Fruit fly (Drosophila melanogaster) whole organism, prepupa: ENCODE measurements around the gene bc10.

Source experiments
- Blimp-1 ChIP-seq: fragments of 200-800 bp; sonication (Bioruptor generic); optimal IDR thresholded peaks from 3 replicates; lab custom pipeline; 2017; ENCODE audit warnings: missing biosample characterization, missing genetic modification characterization, mild to moderate bottlenecking, moderate library complexity, missing genetic modification reagents
- CG10631 ChIP-seq: fragments of 200-800 bp; sonication (Bioruptor generic); optimal IDR thresholded peaks from 2 replicates; lab custom pipeline; 2016; ENCODE audit warnings: missing biosample characterization, missing genetic modification characterization
- CG10669 ChIP-seq: fragments of 200-800 bp; sonication (Bioruptor generic); optimal IDR thresholded peaks from 3 replicates; lab custom pipeline; 2018; ENCODE audit warnings: missing biosample characterization, mild to moderate bottlenecking, missing genetic modification characterization, moderate library complexity
- CG11294 ChIP-seq: fragments of 200-800 bp; sonication (Bioruptor generic); IDR thresholded peaks from 2 replicates; pipeline ENCODE4 v1.3.6; 2022; ENCODE audit warnings: missing biosample characterization, missing genetic modification characterization
- CG11762 ChIP-seq: fragments of 200-800 bp; sonication (Bioruptor generic); optimal IDR thresholded peaks from 3 replicates; lab custom pipeline; 2016; ENCODE audit warnings: missing biosample characterization, missing genetic modification characterization; ENCODE audit not compliant: insufficient read depth
- CG11902 ChIP-seq: fragments of 200-800 bp; sonication (Bioruptor generic); optimal IDR thresholded peaks from 3 replicates; lab custom pipeline; 2016; ENCODE audit warnings: missing biosample characterization, missing genetic modification characterization
- CG15336 ChIP-seq: fragments of 200-800 bp; sonication (Bioruptor generic); IDR thresholded peaks from 2 replicates; pipeline ENCODE4 v1.3.6; 2022; ENCODE audit warnings: missing biosample characterization, missing genetic modification characterization
- CG31627 ChIP-seq: fragments of 200-800 bp; sonication (Bioruptor generic); optimal IDR thresholded peaks from 3 replicates; lab custom pipeline; 2016; ENCODE audit warnings: missing biosample characterization, missing genetic modification characterization
- CG32006 ChIP-seq: fragments of 200-800 bp; sonication (Bioruptor generic); optimal IDR thresholded peaks from 3 replicates; lab custom pipeline; 2017; ENCODE audit warnings: missing biosample characterization, mild to moderate bottlenecking, missing genetic modification characterization
- CG34406 ChIP-seq: fragments of 200-800 bp; sonication (Bioruptor generic); optimal IDR thresholded peaks from 3 replicates; lab custom pipeline; 2016; ENCODE audit warnings: missing biosample characterization, missing genetic modification characterization
- CG4318 ChIP-seq: fragments of 200-800 bp; sonication (Bioruptor generic); optimal IDR thresholded peaks from 3 replicates; lab custom pipeline; 2017; ENCODE audit warnings: missing biosample characterization, mild to moderate bottlenecking, missing genetic modification characterization
- CG6163 ChIP-seq: fragments of 200-800 bp; sonication (Bioruptor generic); IDR thresholded peaks from 3 replicates; pipeline ENCODE4 v1.3.6; 2022; ENCODE audit warnings: missing biosample characterization, missing genetic modification characterization
- CG6792 ChIP-seq: fragments of 200-800 bp; sonication (Bioruptor generic); optimal IDR thresholded peaks from 3 replicates; lab custom pipeline; 2016; ENCODE audit warnings: missing biosample characterization, missing genetic modification characterization
- CG6808 ChIP-seq: fragments of 200-800 bp; sonication (Bioruptor generic); optimal IDR thresholded peaks from 3 replicates; lab custom pipeline; 2017; ENCODE audit warnings: missing biosample characterization, missing genetic modification characterization, mild to moderate bottlenecking, moderate library complexity, missing genetic modification reagents
- CG6854 ChIP-seq: fragments of 200-800 bp; sonication (Bioruptor generic); optimal IDR thresholded peaks from 2 replicates; lab custom pipeline; 2017; ENCODE audit warnings: missing biosample characterization, mild to moderate bottlenecking, missing genetic modification characterization
- CG7368 ChIP-seq: fragments of 200-800 bp; sonication (Bioruptor generic); optimal IDR thresholded peaks from 3 replicates; lab custom pipeline; 2016; ENCODE audit warnings: missing biosample characterization, missing genetic modification characterization
- CG8319 ChIP-seq: fragments of 200-800 bp; sonication (Bioruptor generic); optimal IDR thresholded peaks from 3 replicates; lab custom pipeline; 2016; ENCODE audit warnings: missing biosample characterization, missing genetic modification characterization
- CG8632 ChIP-seq: fragments of 200-800 bp; sonication (Bioruptor generic); optimal IDR thresholded peaks from 3 replicates; lab custom pipeline; 2016; ENCODE audit warnings: missing biosample characterization, missing genetic modification characterization
- CG9139 ChIP-seq: fragments of 200-800 bp; sonication (Bioruptor generic); optimal IDR thresholded peaks from 3 replicates; lab custom pipeline; 2017; ENCODE audit warnings: missing biosample characterization, mild to moderate bottlenecking, missing genetic modification characterization
- Eip75B ChIP-seq: fragments of 200-800 bp; sonication (Bioruptor generic); optimal IDR thresholded peaks from 3 replicates; lab custom pipeline; 2016; ENCODE audit warnings: missing biosample characterization, missing genetic modification characterization
- Eip78C ChIP-seq: fragments of 200-800 bp; sonication (Bioruptor generic); peaks from one replicate; lab custom pipeline; 2016; ENCODE audit warnings: missing biosample characterization, missing genetic modification characterization
- Eip93F ChIP-seq: fragments of 200-800 bp; sonication (Bioruptor generic); optimal IDR thresholded peaks from 2 replicates; lab custom pipeline; 2016; ENCODE audit warnings: missing biosample characterization, mild to moderate bottlenecking, missing genetic modification characterization
- Ets21C ChIP-seq: fragments of 200-800 bp; sonication (Bioruptor generic); optimal IDR thresholded peaks from 3 replicates; lab custom pipeline; 2016; ENCODE audit warnings: missing biosample characterization, missing genetic modification characterization
- Ets96B ChIP-seq: fragments of 200-800 bp; optimal IDR thresholded peaks from 2 replicates; lab custom pipeline; 2019; ENCODE audit warnings: missing biosample characterization, mild to moderate bottlenecking, missing genetic modification characterization, moderate library complexity
- Gug ChIP-seq: fragments of 200-800 bp; sonication (Bioruptor generic); IDR thresholded peaks from 2 replicates; pipeline ENCODE4 v1.3.6; 2022; ENCODE audit warnings: missing biosample characterization, missing genetic modification characterization
- Hr38 ChIP-seq: sonication (Bioruptor generic); optimal IDR thresholded peaks from 2 replicates; lab custom pipeline; 2016; ENCODE audit warnings: missing biosample characterization, missing genetic modification characterization
- Hr4 ChIP-seq: fragments of 200-800 bp; sonication (Bioruptor generic); optimal IDR thresholded peaks from 3 replicates; lab custom pipeline; 2016; ENCODE audit warnings: missing biosample characterization, missing genetic modification characterization
- Lpt ChIP-seq: fragments of 200-800 bp; sonication (Bioruptor generic); optimal IDR thresholded peaks from 3 replicates; lab custom pipeline; 2016; ENCODE audit warnings: missing biosample characterization, missing genetic modification characterization
- Met ChIP-seq: fragments of 200-800 bp; sonication (Bioruptor generic); optimal IDR thresholded peaks from 3 replicates; lab custom pipeline; 2016; ENCODE audit warnings: missing biosample characterization, missing genetic modification characterization
- OdsH ChIP-seq: fragments of 200-800 bp; sonication (Bioruptor generic); optimal IDR thresholded peaks from 3 replicates; lab custom pipeline; 2016; ENCODE audit warnings: missing biosample characterization, missing genetic modification characterization
- Smox ChIP-seq: fragments of 200-800 bp; sonication (Bioruptor generic); optimal IDR thresholded peaks from 3 replicates; lab custom pipeline; 2016; ENCODE audit warnings: missing biosample characterization, missing genetic modification characterization
- Sox102F ChIP-seq: fragments of 200-800 bp; sonication (Bioruptor generic); optimal IDR thresholded peaks from 2 replicates; lab custom pipeline; 2016; ENCODE audit warnings: missing biosample characterization, mild to moderate bottlenecking, missing genetic modification characterization
- Sox15 ChIP-seq: fragments of 200-800 bp; sonication (Bioruptor generic); optimal IDR thresholded peaks from 3 replicates; lab custom pipeline; 2016; ENCODE audit warnings: missing biosample characterization, missing genetic modification characterization
- achi ChIP-seq: fragments of 200-800 bp; sonication (Bioruptor generic); optimal IDR thresholded peaks from 3 replicates; lab custom pipeline; 2016; ENCODE audit warnings: missing biosample characterization, missing genetic modification characterization
- acj6 ChIP-seq: fragments of 200-800 bp; sonication (Bioruptor generic); optimal IDR thresholded peaks from 3 replicates; lab custom pipeline; 2016; ENCODE audit warnings: missing biosample characterization, missing genetic modification characterization
- dac ChIP-seq: fragments of 200-800 bp; sonication (Bioruptor generic); optimal IDR thresholded peaks from 2 replicates; lab custom pipeline; 2017; ENCODE audit warnings: missing biosample characterization, mild to moderate bottlenecking, missing genetic modification characterization
- esn ChIP-seq: fragments of 200-800 bp; sonication (Bioruptor generic); optimal IDR thresholded peaks from 2 replicates; lab custom pipeline; 2016; ENCODE audit warnings: missing biosample characterization, mild to moderate bottlenecking, missing genetic modification characterization, moderate library complexity
- fd59A ChIP-seq: fragments of 200-800 bp; sonication (Bioruptor generic); optimal IDR thresholded peaks from 2 replicates; lab custom pipeline; 2017; ENCODE audit warnings: missing biosample characterization, mild to moderate bottlenecking, missing genetic modification characterization, missing genetic modification reagents
- fd85E ChIP-seq: fragments of 200-800 bp; sonication (Bioruptor generic); optimal IDR thresholded peaks from 3 replicates; lab custom pipeline; 2016; ENCODE audit warnings: missing biosample characterization, missing genetic modification characterization
- fkh ChIP-seq: fragments of 200-800 bp; sonication (Bioruptor generic); optimal IDR thresholded peaks from 3 replicates; lab custom pipeline; 2017; ENCODE audit warnings: missing biosample characterization, mild to moderate bottlenecking, missing genetic modification characterization, moderate library complexity
- salr ChIP-seq, 2 experiments: fragments of 200-800 bp; sonication (Bioruptor generic); optimal IDR thresholded peaks; 3 replicates each; lab custom pipeline; 2016 to 2018; ENCODE audit warnings: missing biosample characterization in 2 of 2, missing genetic modification characterization in 2 of 2, mild to moderate bottlenecking in 1 of 2
- svp ChIP-seq: fragments of 200-800 bp; sonication (Bioruptor generic); peaks from one replicate; lab custom pipeline; 2016; ENCODE audit warnings: missing biosample characterization, missing genetic modification characterization
- topi ChIP-seq: fragments of 200-800 bp; sonication (Bioruptor generic); optimal IDR thresholded peaks from 3 replicates; lab custom pipeline; 2016; ENCODE audit warnings: missing biosample characterization, missing genetic modification characterization

Gene bc10

dm6 chr3L:5579762-5580161, 14.7 kb downstream of the bc10 start (continued):
- no peak for TF ChIP-seq acj6
- TF ChIP-seq Sox15 = no peak
- no peak for TF ChIP-seq CG6792 (GFP tag; lab: Kevin White, UChicago)
- no peak for TF ChIP-seq Eip75B (GFP tag; lab: Kevin White, UChicago)
- peak; percentile 35 for TF ChIP-seq CG32006 (GFP tag; lab: Kevin White, UChicago)
- no peak for TF ChIP-seq CG11902 (GFP tag; lab: Kevin White, UChicago)
- no peak for TF ChIP-seq CG10631
- TF ChIP-seq Ets96B (tag; lab: Kevin White, UChicago) = no peak
- no peak for TF ChIP-seq esn (GFP tag; lab: Kevin White, UChicago)
- no peak for TF ChIP-seq Smox (GFP tag; lab: Kevin White, UChicago)
- no peak for TF ChIP-seq CG9139 (GFP tag; lab: Kevin White, UChicago)
- peak; percentile 57 for TF ChIP-seq Lpt (GFP tag; lab: Kevin White, UChicago)
- no peak for TF ChIP-seq CG31627
- TF ChIP-seq OdsH (GFP tag; lab: Kevin White, UChicago) = no peak
- no peak for TF ChIP-seq Eip93F
- TF ChIP-seq fd59A = no peak
- no peak for TF ChIP-seq CG34406 (GFP tag; lab: Kevin White, UChicago)
- TF ChIP-seq CG6163 (GFP tag; lab: Robert Waterston, UW) = peak; percentile 81
- peak; percentile 39 for TF ChIP-seq Hr4 (GFP tag; lab: Kevin White, UChicago)
- no peak for TF ChIP-seq Met
- peak; percentile 63 for TF ChIP-seq Eip78C (GFP tag; lab: Kevin White, UChicago)
- TF ChIP-seq CG15336 (GFP tag; lab: Robert Waterston, UW) = peak; percentile 85
- no peak for TF ChIP-seq CG8319 (GFP tag; lab: Kevin White, UChicago)

- TF ChIP-seq CG6854 (GFP tag; lab: Kevin White, UChicago) (no peak), CG9139 (GFP tag; lab: Kevin White, UChicago) (no peak), fkh (peak; percentile 15)
- TF ChIP-seq, all 60 proteins: peak for 1
Observed at dm6 chr3L:5580490-5581116, 15.6 kb downstream of the bc10 start.

- TF ChIP-seq fkh (peak; percentile 25), salr (GFP tag; optimal IDR thresholded peaks at IDR 0.05; lab: Kevin White, UChicago) (no peak)
Observed at dm6 chr3L:5581542-5581941, 16.5 kb downstream of the bc10 start.

dm6 chr3L:5583295-5583707, 18.3 kb downstream of the bc10 start:
- TF ChIP-seq Gug (GFP tag; lab: Robert Waterston, UW) (peak; percentile 82), Sox102F (GFP tag; lab: Kevin White, UChicago) (no peak), fd85E (GFP tag; lab: Kevin White, UChicago) (no peak), achi (no peak), CG8632 (GFP tag; lab: Kevin White, UChicago) (peak; percentile 53), CG4318 (GFP tag; lab: Kevin White, UChicago) (peak; percentile 68), CG11902 (GFP tag; lab: Kevin White, UChicago) (peak; percentile 79), CG9139 (GFP tag; lab: Kevin White, UChicago) (no peak), Hr38 (GFP tag; lab: Kevin White, UChicago) (no peak), CG34406 (GFP tag; lab: Kevin White, UChicago) (peak; percentile 53), esn (GFP tag; lab: Kevin White, UChicago) (peak; percentile 78), CG6854 (GFP tag; lab: Kevin White, UChicago) (no peak), CG11294 (GFP tag; lab: Robert Waterston, UW) (peak; percentile 74), dac (GFP tag; lab: Kevin White, UChicago) (no peak), topi (GFP tag; lab: Kevin White, UChicago) (no peak), acj6 (peak; percentile 78), Eip78C (GFP tag; lab: Kevin White, UChicago) (no peak), salr (GFP tag; optimal IDR thresholded peaks at IDR 0.05; lab: Kevin White, UChicago) (peak in 1 of 2 experiments; percentile 59), CG10669 (GFP tag; lab: Kevin White, UChicago) (no peak), CG11762 (GFP tag; lab: Kevin White, UChicago) (peak; percentile 58), CG10631 (peak; percentile 86), CG8319 (GFP tag; lab: Kevin White, UChicago) (peak; percentile 39), Ets21C (GFP tag; lab: Kevin White, UChicago) (no peak), CG6163 (GFP tag; lab: Robert Waterston, UW) (peak; percentile 92), CG31627 (peak; percentile 91), Eip75B (GFP tag; lab: Kevin White, UChicago) (no peak), CG15336 (GFP tag; lab: Robert Waterston, UW) (peak; percentile 60), Smox (GFP tag; lab: Kevin White, UChicago) (no peak), CG6808 (GFP tag; lab: Kevin White, UChicago) (no peak), Hr4 (GFP tag; lab: Kevin White, UChicago) (no peak), Met (no peak), svp (GFP tag; lab: Kevin White, UChicago) (no peak), Blimp-1 (no peak), CG7368 (GFP tag; lab: Kevin White, UChicago) (peak; percentile 60), Lpt (GFP tag; lab: Kevin White, UChicago) (peak; percentile 51)
